Worm (Caenorhabditis elegans) whole organism, young adult: ENCODE measurements around the gene K11H3.8.
A peak's percentile ranks its signal among the peaks of the same experiment; 100 is the strongest.

ENCODE experiments used
- B0261.1 ChIP-seq: sonication (generic microtip); optimal IDR thresholded peaks from 2 replicates; lab custom pipeline; 2016; ENCODE audit warnings: mild to moderate bottlenecking, missing genetic modification characterization, moderate library complexity, missing compliant biosample characterization
- B0336.3 ChIP-seq: fragments of 200-800 bp; sonication (Bioruptor generic); IDR thresholded peaks from 2 replicates; pipeline ENCODE4 v1.3.6; 2022; ENCODE audit warnings: missing genetic modification characterization, missing compliant biosample characterization
- F10E7.11 ChIP-seq: sonication (generic microtip); optimal IDR thresholded peaks from 2 replicates; lab custom pipeline; 2017; ENCODE audit warnings: mild to moderate bottlenecking, missing genetic modification characterization, moderate library complexity, missing compliant biosample characterization
- F37B4.10 ChIP-seq: fragments of 200-800 bp; sonication (Bioruptor generic); IDR thresholded peaks from 2 replicates; pipeline ENCODE4 v1.3.6; 2022; ENCODE audit warnings: missing genetic modification characterization, missing compliant biosample characterization
- F57C9.4 ChIP-seq: sonication (generic microtip); optimal IDR thresholded peaks from 2 replicates; lab custom pipeline; 2017; ENCODE audit warnings: mild to moderate bottlenecking, missing genetic modification characterization, missing compliant biosample characterization
- K11D2.4 ChIP-seq: fragments of 200-800 bp; sonication (Bioruptor generic); IDR thresholded peaks from 2 replicates; pipeline ENCODE4 v1.3.6; 2022; ENCODE audit warnings: missing genetic modification reagents, missing genetic modification characterization, missing compliant biosample characterization
- T26A5.8 ChIP-seq: sonication (generic microtip); optimal IDR thresholded peaks from 2 replicates; lab custom pipeline; 2016; ENCODE audit warnings: missing genetic modification characterization, missing compliant biosample characterization
- Y56A3A.18 ChIP-seq: fragments of 200-800 bp; sonication (Bioruptor generic); IDR thresholded peaks from 2 replicates; pipeline ENCODE4 v1.3.6; 2022; ENCODE audit warnings: missing genetic modification reagents, missing genetic modification characterization, missing compliant biosample characterization
- Y67H2A.10 ChIP-seq: fragments of 200-800 bp; sonication (Bioruptor generic); conservative IDR thresholded peaks from 2 replicates; pipeline ENCODE4 v1.3.6; 2022; ENCODE audit warnings: missing genetic modification reagents, missing genetic modification characterization, missing compliant biosample characterization
- akir-1 ChIP-seq: fragments of 200-800 bp; sonication (Bioruptor generic); optimal IDR thresholded peaks from 2 replicates; lab custom pipeline; 2018; ENCODE audit warnings: mild to moderate bottlenecking, missing genetic modification characterization, moderate library complexity, missing compliant biosample characterization
- athp-1 ChIP-seq: sonication (generic microtip); optimal IDR thresholded peaks from 2 replicates; lab custom pipeline; 2017; ENCODE audit warnings: mild to moderate bottlenecking, missing genetic modification characterization, missing compliant biosample characterization
- bed-1 ChIP-seq: fragments of 200-800 bp; sonication (Bioruptor generic); IDR thresholded peaks from 2 replicates; pipeline ENCODE4 v1.3.6; 2022; ENCODE audit warnings: missing genetic modification reagents, missing genetic modification characterization, missing compliant biosample characterization
- ceh-100 ChIP-seq: fragments of 200-800 bp; sonication (Bioruptor generic); IDR thresholded peaks from 2 replicates; pipeline ENCODE4 v1.3.6; 2022; ENCODE audit warnings: missing genetic modification reagents, missing genetic modification characterization, missing compliant biosample characterization
- ceh-27 ChIP-seq: fragments of 200-800 bp; sonication (Bioruptor generic); optimal IDR thresholded peaks from 2 replicates; lab custom pipeline; 2018; ENCODE audit warnings: mild to moderate bottlenecking, missing genetic modification characterization, moderate library complexity, missing compliant biosample characterization
- ceh-40 ChIP-seq: fragments of 200-800 bp; sonication (Bioruptor generic); IDR thresholded peaks from 2 replicates; pipeline ENCODE4 v1.3.6; 2022; ENCODE audit warnings: missing genetic modification characterization, missing compliant biosample characterization
- ceh-91 ChIP-seq: fragments of 200-800 bp; sonication (Bioruptor generic); IDR thresholded peaks from 2 replicates; pipeline ENCODE4 v1.3.6; 2022; ENCODE audit warnings: missing genetic modification reagents, missing genetic modification characterization, missing compliant biosample characterization
- die-1 ChIP-seq: sonication (generic microtip); optimal IDR thresholded peaks from 2 replicates; lab custom pipeline; 2016; ENCODE audit warnings: missing genotype, mild to moderate bottlenecking, missing genetic modification characterization, missing compliant biosample characterization
- efl-1 ChIP-seq: fragments of 150-350 bp; optimal IDR thresholded peaks from 2 replicates; lab custom pipeline; 2014; ENCODE audit warnings: missing biosample characterization, missing genetic modification reagents, missing genetic modification characterization
- egrh-3 ChIP-seq: fragments of 200-800 bp; sonication (Bioruptor generic); IDR thresholded peaks from 2 replicates; pipeline ENCODE4 v1.3.6; 2022; ENCODE audit warnings: missing genetic modification reagents, missing genetic modification characterization, missing compliant biosample characterization
- ekl-4 ChIP-seq: fragments of 200-800 bp; sonication (Bioruptor generic); IDR thresholded peaks from 2 replicates; pipeline ENCODE4 v1.3.6; 2022; ENCODE audit warnings: missing genetic modification reagents, missing genetic modification characterization, missing compliant biosample characterization
- gei-17 ChIP-seq: fragments of 200-800 bp; sonication (Bioruptor generic); optimal IDR thresholded peaks from 2 replicates; lab custom pipeline; 2018; ENCODE audit warnings: mild to moderate bottlenecking, missing genetic modification characterization, missing compliant biosample characterization
- him-1 ChIP-seq: sonication (generic microtip); optimal IDR thresholded peaks from 2 replicates; lab custom pipeline; 2016; ENCODE audit warnings: missing genotype, missing genetic modification reagents, missing genetic modification characterization, missing compliant biosample characterization
- hlh-12 ChIP-seq: sonication (generic microtip); optimal IDR thresholded peaks from 2 replicates; lab custom pipeline; 2016; ENCODE audit warnings: missing genetic modification characterization, missing compliant biosample characterization
- hlh-26 ChIP-seq: fragments of 200-800 bp; sonication (Bioruptor generic); conservative IDR thresholded peaks from 2 replicates; pipeline ENCODE4 v1.3.6; 2022; ENCODE audit warnings: missing genetic modification reagents, missing genetic modification characterization, missing compliant biosample characterization
- hmg-1.2 ChIP-seq: fragments of 200-800 bp; sonication (Bioruptor generic); IDR thresholded peaks from 2 replicates; pipeline ENCODE4 v1.3.6; 2022; ENCODE audit warnings: missing genetic modification reagents, missing genetic modification characterization, missing compliant biosample characterization
- lag-1 ChIP-seq: fragments of 200-800 bp; sonication (Bioruptor generic); IDR thresholded peaks from 2 replicates; pipeline ENCODE4 v1.3.6; 2022; ENCODE audit warnings: missing genetic modification reagents, missing genetic modification characterization, missing compliant biosample characterization
- let-607 ChIP-seq, 2 experiments: fragments of 200-800 bp in 1 of 2; sonication (Bioruptor generic) in 1 of 2; sonication (generic microtip) in 1 of 2; optimal IDR thresholded peaks; 2 replicates each; lab custom pipeline; 2016 to 2018; ENCODE audit warnings: mild to moderate bottlenecking in 2 of 2, missing compliant biosample characterization in 2 of 2, missing genetic modification characterization in 2 of 2, moderate library complexity in 2 of 2, missing genotype in 1 of 2
- lin-26 ChIP-seq: fragments of 200-800 bp; sonication (Bioruptor generic); IDR thresholded peaks from 2 replicates; pipeline ENCODE4 v1.3.6; 2022; ENCODE audit warnings: missing genetic modification reagents, missing genetic modification characterization, missing compliant biosample characterization
- lin-35 ChIP-seq, 3 experiments: fragments of 150-350 bp in 2 of 3; sonication (generic microtip) in 1 of 3; optimal IDR thresholded peaks; 2 replicates each; lab custom pipeline; 2014 to 2018; ENCODE audit warnings: missing biosample characterization in 3 of 3, missing genetic modification characterization in 3 of 3, missing genetic modification reagents in 3 of 3
- madf-10 ChIP-seq: sonication (generic microtip); optimal IDR thresholded peaks from 2 replicates; lab custom pipeline; 2016; ENCODE audit warnings: mild to moderate bottlenecking, missing genetic modification characterization, missing compliant biosample characterization
- madf-3 ChIP-seq: fragments of 200-800 bp; sonication (Bioruptor generic); IDR thresholded peaks from 2 replicates; pipeline ENCODE4 v1.3.6; 2022; ENCODE audit warnings: missing genetic modification reagents, missing genetic modification characterization, missing compliant biosample characterization
- madf-8 ChIP-seq: fragments of 200-800 bp; sonication (Bioruptor generic); conservative IDR thresholded peaks from 2 replicates; pipeline ENCODE4 v1.3.6; 2022; ENCODE audit warnings: missing genetic modification reagents, missing genetic modification characterization, missing compliant biosample characterization
- mcd-1 ChIP-seq: fragments of 200-800 bp; sonication (Bioruptor generic); IDR thresholded peaks from 2 replicates; pipeline ENCODE4 v1.3.6; 2022; ENCODE audit warnings: missing genetic modification reagents, missing genetic modification characterization, missing compliant biosample characterization
- mes-4 ChIP-seq: sonication (generic microtip); optimal IDR thresholded peaks from 2 replicates; lab custom pipeline; 2016; ENCODE audit warnings: missing genotype, missing genetic modification characterization, missing compliant biosample characterization
- nfya-2 ChIP-seq: fragments of 200-800 bp; sonication (Bioruptor generic); IDR thresholded peaks from 2 replicates; pipeline ENCODE4 v1.3.6; 2022; ENCODE audit warnings: missing genetic modification reagents, missing genetic modification characterization, missing compliant biosample characterization
- nhr-27 ChIP-seq: fragments of 200-800 bp; sonication (Bioruptor generic); optimal IDR thresholded peaks from 2 replicates; lab custom pipeline; 2018; ENCODE audit warnings: mild to moderate bottlenecking, missing genetic modification characterization, moderate library complexity, missing compliant biosample characterization
- nhr-80 ChIP-seq: sonication (generic microtip); optimal IDR thresholded peaks from 2 replicates; lab custom pipeline; 2016; ENCODE audit warnings: missing genetic modification characterization, missing compliant biosample characterization
- nhr-90 ChIP-seq: sonication (generic microtip); optimal IDR thresholded peaks from 2 replicates; lab custom pipeline; 2016; ENCODE audit warnings: missing genotype, mild to moderate bottlenecking, missing genetic modification characterization, missing compliant biosample characterization
- pha-4 ChIP-seq: fragments of 150-350 bp; sonication (generic microtip); optimal IDR thresholded peaks from 2 replicates; lab custom pipeline; 2014; ENCODE audit warnings: missing biosample characterization, missing genetic modification reagents, missing genetic modification characterization
- rec-8 ChIP-seq, 2 experiments: sonication (generic microtip); optimal IDR thresholded peaks; 2 replicates each; lab custom pipeline; 2016; ENCODE audit warnings: mild to moderate bottlenecking in 2 of 2, missing genetic modification characterization in 2 of 2, missing genetic modification reagents in 2 of 2, missing genotype in 2 of 2, missing biosample characterization in 1 of 2, missing compliant biosample characterization in 1 of 2, moderate library complexity in 1 of 2
- repo-1 ChIP-seq: sonication (generic microtip); optimal IDR thresholded peaks from 2 replicates; lab custom pipeline; 2017; ENCODE audit warnings: mild to moderate bottlenecking, missing genetic modification characterization, missing compliant biosample characterization
- snpc-1.1 ChIP-seq: sonication (generic microtip); optimal IDR thresholded peaks from 2 replicates; lab custom pipeline; 2017; ENCODE audit warnings: missing genetic modification characterization, mild to moderate bottlenecking, missing compliant biosample characterization, antibody characterized with exemption, moderate library complexity, missing genotype, missing genetic modification reagents; ENCODE audit not compliant: insufficient read depth
- snpc-3.4 ChIP-seq: sonication (generic microtip); optimal IDR thresholded peaks from 2 replicates; lab custom pipeline; 2017; ENCODE audit warnings: missing genetic modification characterization, mild to moderate bottlenecking, missing compliant biosample characterization, antibody characterized with exemption, moderate library complexity, missing genotype, missing genetic modification reagents
- sptf-2 ChIP-seq: fragments of 200-800 bp; sonication (Bioruptor generic); optimal IDR thresholded peaks from 2 replicates; lab custom pipeline; 2018; ENCODE audit warnings: mild to moderate bottlenecking, missing genetic modification characterization, missing compliant biosample characterization
- xnd-1 ChIP-seq: sonication (generic microtip); optimal IDR thresholded peaks from 2 replicates; lab custom pipeline; 2016; ENCODE audit warnings: missing genotype, missing genetic modification reagents, missing genetic modification characterization, missing compliant biosample characterization
- ztf-26 ChIP-seq: sonication (generic microtip); optimal IDR thresholded peaks from 2 replicates; lab custom pipeline; 2017; ENCODE audit warnings: missing genetic modification characterization, missing compliant biosample characterization
- ztf-28 ChIP-seq: fragments of 200-800 bp; sonication (Bioruptor generic); IDR thresholded peaks from 2 replicates; pipeline ENCODE4 v1.3.6; 2022; ENCODE audit warnings: missing genetic modification reagents, missing genetic modification characterization, missing compliant biosample characterization
- ztf-3 ChIP-seq: fragments of 200-800 bp; sonication (Bioruptor generic); optimal IDR thresholded peaks from 2 replicates; lab custom pipeline; 2018; ENCODE audit warnings: mild to moderate bottlenecking, missing genetic modification characterization, missing compliant biosample characterization

K11H3.8 gene

DNA sequence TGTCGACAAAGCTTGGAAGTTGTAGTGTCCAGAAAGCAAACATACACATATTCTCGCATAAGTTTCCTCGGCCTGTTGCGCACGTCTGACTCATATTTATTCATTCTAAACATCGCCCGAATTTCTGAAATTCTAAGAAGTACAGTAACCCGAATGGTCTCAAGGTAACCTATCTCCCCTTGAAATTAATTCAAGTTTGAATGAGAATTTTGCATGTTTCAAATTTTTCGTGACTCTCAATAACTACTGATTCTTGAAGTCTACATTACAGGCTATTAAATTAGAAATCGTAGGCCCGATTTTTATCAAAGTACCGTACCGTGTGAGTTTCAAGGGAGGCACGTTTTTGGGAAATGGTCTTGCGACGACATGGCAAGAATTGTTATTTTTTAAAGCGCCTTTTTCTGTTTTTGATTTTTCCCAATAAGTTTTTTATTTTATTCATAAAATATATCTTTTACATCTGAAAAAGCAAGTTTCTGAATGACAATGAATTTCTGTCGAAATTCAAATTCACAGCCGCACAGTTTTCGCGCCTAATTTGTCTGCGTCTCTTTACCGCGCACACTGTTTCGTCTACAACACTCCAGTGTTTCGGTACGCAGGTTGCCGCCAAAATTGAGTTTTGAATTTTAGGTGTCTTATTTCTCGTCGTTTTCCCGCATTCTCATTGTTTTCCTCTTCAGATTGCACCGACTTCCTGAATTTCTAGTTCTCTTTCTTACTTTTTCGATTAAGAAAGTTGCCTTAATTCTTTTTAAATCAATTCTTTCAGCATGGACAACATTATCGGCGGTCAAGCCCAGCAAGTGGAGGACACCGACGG, 41.2 kb upstream of the K11H3.8 start, which contains the start of the genes R10E11.9 and mcm-6:
Gene R10E11.9, minus strand, starts transcription at position 51 of the 826 bp plus-strand sequence.
Gene mcm-6, plus strand, starts transcription at position 776 of the 826 bp plus-strand sequence.
- TF ChIP-seq F10E7.11 = no peak
- TF ChIP-seq hlh-12 (tag; lab: Kevin White, UChicago) = no peak
- TF ChIP-seq die-1 (tag; lab: Kevin White, UChicago) = no peak
- no peak for TF ChIP-seq lin-26 (GFP tag; lab: Robert Waterston, UW)
- no peak for TF ChIP-seq lag-1 (GFP tag; lab: Robert Waterston, UW)
- no peak for TF ChIP-seq pha-4 (tag; lab: Kevin White, UChicago)
- peak; percentile 72 for TF ChIP-seq ceh-91 (GFP tag; lab: Robert Waterston, UW)
- no peak for TF ChIP-seq bed-1 (GFP tag; lab: Robert Waterston, UW)
- TF ChIP-seq ztf-28 (GFP tag; lab: Robert Waterston, UW) = no peak
- no peak for TF ChIP-seq ceh-27 (GFP tag; lab: Kevin White, UChicago)
- no peak for TF ChIP-seq nhr-90 (tag; lab: Kevin White, UChicago)
- TF ChIP-seq snpc-3.4 (tag; lab: Kevin White, UChicago) = peak; percentile 66
- TF ChIP-seq athp-1 = no peak
- no peak for TF ChIP-seq F37B4.10 (GFP tag; lab: Robert Waterston, UW)
- TF ChIP-seq K11D2.4 (GFP tag; lab: Robert Waterston, UW) = no peak
- no peak for TF ChIP-seq gei-17 (GFP tag; lab: Kevin White, UChicago)
- no peak for TF ChIP-seq ztf-26 (tag; lab: Kevin White, UChicago)
- no peak for TF ChIP-seq nhr-80 (tag; lab: Kevin White, UChicago)
- TF ChIP-seq ceh-40 = no peak
- no peak for TF ChIP-seq hlh-26
- no peak for TF ChIP-seq ekl-4 (GFP tag; lab: Robert Waterston, UW)
- TF ChIP-seq him-1 = peak; percentile 52
- TF ChIP-seq snpc-1.1 = no peak
- no peak for TF ChIP-seq Y56A3A.18
- peak; percentile 96 for TF ChIP-seq hmg-1.2 (GFP tag; lab: Robert Waterston, UW)
- no peak for TF ChIP-seq repo-1 (tag; lab: Kevin White, UChicago)
- TF ChIP-seq T26A5.8 = no peak
- TF ChIP-seq ceh-100 (GFP tag; lab: Robert Waterston, UW) = no peak
- no peak for TF ChIP-seq madf-3 (GFP tag; lab: Robert Waterston, UW)
- no peak for TF ChIP-seq sptf-2
- peak; percentile 81 for TF ChIP-seq xnd-1 (tag; lab: Kevin White, UChicago)
- TF ChIP-seq nhr-27 = no peak
- no peak for TF ChIP-seq let-607 (tag; optimal IDR thresholded peaks at IDR 0.05; lab: Kevin White, UChicago)
- no peak for TF ChIP-seq ztf-3
- peak; percentile 13; the same call in 1 of the 2 replicates for TF ChIP-seq mcd-1 (GFP tag; lab: Robert Waterston, UW)
- no peak for TF ChIP-seq rec-8 (tag; optimal IDR thresholded peaks at IDR 0.05; lab: Kevin White, UChicago)
- TF ChIP-seq lin-35 (GFP tag; optimal IDR thresholded peaks at IDR 0.05; lab: Kevin White, UChicago) = no peak
- no peak for TF ChIP-seq madf-10 (tag; lab: Kevin White, UChicago)
- no peak for TF ChIP-seq Y67H2A.10 (GFP tag; lab: Robert Waterston, UW)
- no peak for TF ChIP-seq F57C9.4
- no peak for TF ChIP-seq akir-1
- no peak for TF ChIP-seq B0261.1 (tag; lab: Kevin White, UChicago)
- TF ChIP-seq egrh-3 (GFP tag; lab: Robert Waterston, UW) = no peak
- peak; percentile 87 for TF ChIP-seq efl-1 (GFP tag; lab: Kevin White, UChicago)
- TF ChIP-seq madf-8 (GFP tag; lab: Robert Waterston, UW) = peak; percentile 91
- no peak for TF ChIP-seq nfya-2 (GFP tag; lab: Robert Waterston, UW)
- 0 out of 2 replicates have a peak, but pooled peaks have one; percentile 15 for TF ChIP-seq B0336.3 (GFP tag; lab: Robert Waterston, UW)
- TF ChIP-seq mes-4 (tag; lab: Kevin White, UChicago) = no peak
